Worm (Caenorhabditis elegans): Measurements from ENCODE around the gene uig-1.

- TF ChIP-seq klf-2 (GFP tag; conservative IDR thresholded peaks at IDR 0.05) (no peak), tab-1 (GFP tag; IDR thresholded peaks at IDR 0.05) (no peak), ztf-29 (GFP tag; IDR thresholded peaks at IDR 0.05) (no peak)
These were observed 24.9 kb upstream of the uig-1 start, which contains the start of gene srh-15 for ce11 chrV:13320676-13321075.
